Worm (Caenorhabditis elegans) whole organism, L4 larva: Measurements from ENCODE around the gene nono-1.

Experiments
- ceh-82 ChIP-seq: sonication (generic microtip); optimal IDR thresholded peaks from 2 replicates; lab custom pipeline; 2017; ENCODE audit warnings: missing biosample characterization, missing genetic modification characterization
- dpl-1 ChIP-seq: fragments of 150-350 bp; optimal IDR thresholded peaks from 2 replicates; lab custom pipeline; 2014; ENCODE audit warnings: missing biosample characterization, missing genetic modification reagents, missing genetic modification characterization
- lin-13 ChIP-seq: fragments of 150-350 bp; optimal IDR thresholded peaks from 2 replicates; lab custom pipeline; 2014; ENCODE audit warnings: missing biosample characterization, missing genetic modification reagents, missing genetic modification characterization
- lin-15B ChIP-seq: fragments of 150-350 bp; sonication (generic microtip); optimal IDR thresholded peaks from 3 replicates; lab custom pipeline; 2014; ENCODE audit warnings: missing biosample characterization, missing genetic modification characterization
- lsy-2 ChIP-seq, 2 experiments: fragments of 150-350 bp in 1 of 2; sonication (generic microtip) in 1 of 2; optimal IDR thresholded peaks; 2 replicates each; lab custom pipeline; 2014 to 2017; ENCODE audit warnings: missing biosample characterization in 2 of 2, missing genetic modification characterization in 2 of 2
- nhr-25 ChIP-seq: sonication (generic microtip); optimal IDR thresholded peaks from 2 replicates; lab custom pipeline; 2017; ENCODE audit warnings: missing genetic modification characterization, mild to moderate bottlenecking, missing compliant biosample characterization, antibody characterized with exemption, moderate library complexity, borderline replicate concordance; ENCODE audit not compliant: insufficient read depth
- nhr-48 ChIP-seq: sonication (generic microtip); optimal IDR thresholded peaks from 2 replicates; lab custom pipeline; 2016; ENCODE audit warnings: mild to moderate bottlenecking, missing genetic modification characterization, missing compliant biosample characterization
- zag-1 ChIP-seq: fragments of 150-350 bp; optimal IDR thresholded peaks from 2 replicates; lab custom pipeline; 2014; ENCODE audit warnings: missing biosample characterization, missing genetic modification characterization

DNA sequence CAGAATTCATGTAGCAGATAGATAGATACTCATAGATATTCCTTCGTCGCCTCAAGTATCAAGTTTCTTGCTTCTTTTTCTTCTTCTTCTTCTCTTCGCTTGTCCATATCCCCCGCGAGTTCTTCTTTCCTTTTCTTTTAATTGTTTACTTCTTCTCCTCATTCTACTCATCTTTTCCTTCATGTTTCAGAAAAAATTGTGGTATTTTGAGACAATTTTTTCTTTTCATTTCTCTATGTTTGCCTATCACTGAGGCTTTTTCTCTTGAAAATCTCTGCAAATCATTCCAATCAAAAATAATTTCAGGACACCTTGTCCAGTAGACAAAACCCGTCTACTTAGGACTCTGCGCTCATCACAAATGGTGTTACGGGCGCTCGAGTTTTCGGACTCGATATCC lies 34.9 kb upstream of the nono-1 start, which contains the start of gene T04C9.1:
- TF ChIP-seq ceh-82 (no peak), lin-15B (no peak), nhr-48 (no peak), zag-1 (tag; lab: Kevin White, UChicago) (no peak), nhr-25 (tag; lab: Kevin White, UChicago) (no peak), lin-13 (no peak), lsy-2 (tag; optimal IDR thresholded peaks at IDR 0.05; lab: Kevin White, UChicago) (no peak), dpl-1 (no peak)
